Fruit fly (Drosophila melanogaster): ENCODE data around the gene CG31036.
A peak's percentile ranks its signal among the peaks of the same experiment; 100 is the strongest.

The CG31036 gene

DNA sequence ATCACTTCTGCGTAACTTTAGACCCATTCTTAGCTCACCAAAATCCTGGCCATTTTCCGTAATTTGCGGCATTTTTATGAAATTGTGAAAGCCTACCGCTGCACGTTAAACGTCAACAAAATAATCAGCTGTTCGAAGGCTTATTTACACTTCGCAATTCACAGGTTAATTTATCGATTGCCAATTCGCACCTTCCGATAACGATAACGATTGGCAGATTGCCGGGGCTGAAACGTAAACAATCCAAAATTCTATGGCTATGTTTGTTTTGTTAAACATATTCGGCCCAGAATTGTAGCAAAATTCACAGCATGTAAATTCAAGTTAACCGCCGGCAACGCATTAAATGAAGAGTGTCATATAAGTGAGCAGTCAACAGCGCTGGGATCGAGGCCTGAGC, 27.8 kb downstream of the CG31036 start, which contains the start of the genes eIF2Balpha and Vps13B (continued):
- no peak for TF ChIP-seq CG17612 (GFP tag; IDR thresholded peaks at IDR 0.05)
- no peak for TF ChIP-seq danr (GFP tag; IDR thresholded peaks at IDR 0.05)
- TF ChIP-seq grn (GFP tag; optimal IDR thresholded peaks at IDR 0.05): no peak
- no peak for TF ChIP-seq Camta (GFP tag; optimal IDR thresholded peaks at IDR 0.05)
- TF ChIP-seq lmd (GFP tag; IDR thresholded peaks at IDR 0.05): no peak
- no peak for TF ChIP-seq dimm (GFP tag; IDR thresholded peaks at IDR 0.05)
- no peak for TF ChIP-seq Hand (GFP tag; optimal IDR thresholded peaks at IDR 0.05)
- peak; percentile 81 for TF ChIP-seq sna (GFP tag; IDR thresholded peaks at IDR 0.05; ENCODE audit: partially characterized antibody)
- TF ChIP-seq Ets65A (GFP tag): no peak
- no peak for TF ChIP-seq CG7786 (GFP tag; optimal IDR thresholded peaks at IDR 0.05)
- TF ChIP-seq E2f1 (GFP tag; IDR thresholded peaks at IDR 0.05): no peak
- TF ChIP-seq maf-S (GFP tag; optimal IDR thresholded peaks at IDR 0.05): no peak
- TF ChIP-seq ase (GFP tag; IDR thresholded peaks at IDR 0.05): no peak
- no peak for TF ChIP-seq pho (GFP tag; optimal IDR thresholded peaks at IDR 0.05)
- no peak for TF ChIP-seq CG15269 (tag; optimal IDR thresholded peaks at IDR 0.05)
- no peak for TF ChIP-seq CG7556 (GFP tag; optimal IDR thresholded peaks at IDR 0.05)
- no peak for TF ChIP-seq CHES-1-like (GFP tag; optimal IDR thresholded peaks at IDR 0.05)
- TF ChIP-seq Doc2 (GFP tag; IDR thresholded peaks at IDR 0.05): no peak
- TF ChIP-seq CG15011 (GFP tag; optimal IDR thresholded peaks at IDR 0.05): no peak
- no peak for TF ChIP-seq HLHmδ (GFP tag; optimal IDR thresholded peaks at IDR 0.05)
- 0 out of 2 replicates have a peak, but pooled peaks have one; percentile 15 for TF ChIP-seq CG2129 (GFP tag; IDR thresholded peaks at IDR 0.05; ENCODE audit: partially characterized antibody)
- peak; percentile 94 for TF ChIP-seq bbx (GFP tag; IDR thresholded peaks at IDR 0.05; ENCODE audit: partially characterized antibody)
- no peak for TF ChIP-seq CG12236 (GFP tag; optimal IDR thresholded peaks at IDR 0.05)
- TF ChIP-seq CG2712 (tag; optimal IDR thresholded peaks at IDR 0.05): no peak
- peak; percentile 61; the same call in 1 of the 3 replicates for TF ChIP-seq CG34422 (GFP tag; IDR thresholded peaks at IDR 0.05)
- TF ChIP-seq Spps (tag; optimal IDR thresholded peaks at IDR 0.05): no peak
- TF ChIP-seq unpg (GFP tag; optimal IDR thresholded peaks at IDR 0.05): no peak
- no peak for TF ChIP-seq CG31441 (GFP tag; IDR thresholded peaks at IDR 0.05)
- TF ChIP-seq CG6791 (GFP tag; IDR thresholded peaks at IDR 0.05; ENCODE audit: partially characterized antibody): peak; percentile 99
- no peak for TF ChIP-seq sd (tag; optimal IDR thresholded peaks at IDR 0.05)
- no peak for TF ChIP-seq CG1603 (tag; optimal IDR thresholded peaks at IDR 0.05)
- peak; percentile 61; the same call in 1 of the 2 replicates for TF ChIP-seq inv (GFP tag; IDR thresholded peaks at IDR 0.05; ENCODE audit: partially characterized antibody)
- TF ChIP-seq CG12071 (GFP tag; optimal IDR thresholded peaks at IDR 0.05): no peak
- peak; percentile 69 for TF ChIP-seq pzg (GFP tag; optimal IDR thresholded peaks at IDR 0.05)
- peak; percentile 87; the same call in 2 of the 4 replicates for TF ChIP-seq chinmo (GFP tag; IDR thresholded peaks at IDR 0.05; ENCODE audit: partially characterized antibody)
- no peak for TF ChIP-seq Bteb2 (GFP tag; optimal IDR thresholded peaks at IDR 0.05)
- TF ChIP-seq Myb (GFP tag; optimal IDR thresholded peaks at IDR 0.05): no peak
- no peak for TF ChIP-seq CG17802 (tag; optimal IDR thresholded peaks at IDR 0.05)
- TF ChIP-seq ap (GFP tag; IDR thresholded peaks at IDR 0.05): no peak
- no peak for TF ChIP-seq croc (GFP tag; conservative IDR thresholded peaks at IDR 0.05)
- TF ChIP-seq H2.0 (GFP tag; IDR thresholded peaks at IDR 0.05): peak; percentile 32; the same call in 1 of the 2 replicates
- TF ChIP-seq HLH3B (GFP tag; IDR thresholded peaks at IDR 0.05): peak; percentile 45; the same call in 1 of the 2 replicates
- TF ChIP-seq ERR (GFP tag; optimal IDR thresholded peaks at IDR 0.05): no peak
- TF ChIP-seq hb (GFP tag; IDR thresholded peaks at IDR 0.05; ENCODE audit: partially characterized antibody): peak; percentile 78
- TF ChIP-seq repo (GFP tag; optimal IDR thresholded peaks at IDR 0.05): no peak
- 0 out of 2 replicates have a peak, but pooled peaks have one; percentile 19 for TF ChIP-seq wor (GFP tag; IDR thresholded peaks at IDR 0.05)
- no peak for TF ChIP-seq tx (GFP tag; optimal IDR thresholded peaks at IDR 0.05)
- no peak for TF ChIP-seq gce (GFP tag; IDR thresholded peaks at IDR 0.05)
- TF ChIP-seq CG7357 (GFP tag; IDR thresholded peaks at IDR 0.05): no peak
- no peak for TF ChIP-seq ken (GFP tag; IDR thresholded peaks at IDR 0.05)
- no peak for TF ChIP-seq CG11560 (tag; IDR thresholded peaks at IDR 0.05)
- no peak for TF ChIP-seq CG12219 (GFP tag; optimal IDR thresholded peaks at IDR 0.05)
